Fruit fly (Drosophila melanogaster) whole organism, embryonic: ENCODE measurements around the gene dachs.
A peak's percentile ranks its signal among the peaks of the same experiment; 100 is the strongest.

Experiments
- Abd-B ChIP-seq: fragments of 200-800 bp; sonication (Bioruptor generic); optimal IDR thresholded peaks from 2 replicates; lab custom pipeline; 2018; ENCODE audit warnings: missing biosample characterization, mild to moderate bottlenecking, missing genetic modification characterization, moderate library complexity
- Atf-2 ChIP-seq: fragments of 200-800 bp; sonication (Bioruptor generic); optimal IDR thresholded peaks from 2 replicates; lab custom pipeline; 2016; ENCODE audit warnings: missing biosample characterization, missing genetic modification characterization
- CG1024 ChIP-seq: fragments of 200-800 bp; sonication (Bioruptor generic); IDR thresholded peaks from 2 replicates; pipeline ENCODE4 v1.3.6; 2022; ENCODE audit warnings: missing biosample characterization, missing genetic modification characterization
- CG12769 ChIP-seq: fragments of 200-800 bp; sonication (Bioruptor generic); optimal IDR thresholded peaks from 2 replicates; lab custom pipeline; 2019; ENCODE audit warnings: missing biosample characterization, mild to moderate bottlenecking, missing genetic modification characterization, moderate library complexity
- CG14050 ChIP-seq: fragments of 200-800 bp; sonication (Bioruptor generic); IDR thresholded peaks from 3 replicates; pipeline ENCODE4 v1.3.6; 2022; ENCODE audit warnings: missing biosample characterization, missing genetic modification characterization
- CG1529 ChIP-seq: fragments of 200-800 bp; sonication (Bioruptor generic); optimal IDR thresholded peaks from 3 replicates; lab custom pipeline; 2018; ENCODE audit warnings: missing biosample characterization, missing genetic modification characterization
- CG17328 ChIP-seq: fragments of 200-800 bp; sonication (Bioruptor generic); IDR thresholded peaks from 2 replicates; pipeline ENCODE4 v1.3.6; 2022; ENCODE audit warnings: missing biosample characterization, missing genetic modification characterization
- CG17568 ChIP-seq: fragments of 200-800 bp; sonication (Bioruptor generic); optimal IDR thresholded peaks from 2 replicates; lab custom pipeline; 2018; ENCODE audit warnings: missing biosample characterization, mild to moderate bottlenecking, missing genetic modification characterization, moderate library complexity
- CG1792 ChIP-seq: fragments of 200-800 bp; sonication (Bioruptor generic); optimal IDR thresholded peaks from 2 replicates; lab custom pipeline; 2016; ENCODE audit warnings: missing biosample characterization, missing genetic modification characterization
- CG31365 ChIP-seq: fragments of 200-800 bp; sonication (Bioruptor generic); optimal IDR thresholded peaks from 2 replicates; lab custom pipeline; 2018; ENCODE audit warnings: missing biosample characterization, mild to moderate bottlenecking, missing genetic modification characterization
- CG32532 ChIP-seq: fragments of 200-800 bp; sonication (Bioruptor generic); IDR thresholded peaks from 2 replicates; pipeline ENCODE4 v1.3.6; 2022; ENCODE audit warnings: missing biosample characterization, missing genetic modification characterization
- CG43689 ChIP-seq: fragments of 200-800 bp; sonication (Bioruptor generic); IDR thresholded peaks from 2 replicates; pipeline ENCODE4 v1.3.6; 2022; ENCODE audit warnings: missing biosample characterization, missing genetic modification characterization
- CG6272 ChIP-seq: fragments of 200-800 bp; sonication (Bioruptor generic); IDR thresholded peaks from 2 replicates; pipeline ENCODE4 v1.3.6; 2022; ENCODE audit warnings: missing biosample characterization, missing genetic modification characterization
- CG6765 ChIP-seq: fragments of 200-800 bp; sonication (Bioruptor generic); optimal IDR thresholded peaks from 3 replicates; lab custom pipeline; 2017; ENCODE audit warnings: missing biosample characterization, mild to moderate bottlenecking, missing genetic modification characterization
- CG6813 ChIP-seq: fragments of 200-800 bp; sonication (Bioruptor generic); optimal IDR thresholded peaks from 2 replicates; lab custom pipeline; 2017; ENCODE audit warnings: missing biosample characterization, missing genetic modification characterization, mild to moderate bottlenecking, moderate library complexity, missing genetic modification reagents
- CG7556 ChIP-seq: fragments of 200-800 bp; sonication (Bioruptor generic); optimal IDR thresholded peaks from 2 replicates; lab custom pipeline; 2017; ENCODE audit warnings: missing biosample characterization, mild to moderate bottlenecking, missing genetic modification characterization
- CG9727 ChIP-seq: fragments of 200-800 bp; sonication (Bioruptor generic); optimal IDR thresholded peaks from 3 replicates; lab custom pipeline; 2017; ENCODE audit warnings: missing biosample characterization, mild to moderate bottlenecking, missing genetic modification characterization
- CG9876 ChIP-seq: fragments of 200-800 bp; sonication (Bioruptor generic); optimal IDR thresholded peaks from 2 replicates; lab custom pipeline; 2016; ENCODE audit warnings: missing biosample characterization, missing genetic modification characterization
- CG9932 ChIP-seq: fragments of 200-800 bp; sonication (Bioruptor generic); IDR thresholded peaks from 2 replicates; pipeline ENCODE4 v1.3.6; 2022; ENCODE audit warnings: missing biosample characterization, missing genetic modification characterization
- CHES-1-like ChIP-seq: fragments of 200-800 bp; sonication (Bioruptor generic); optimal IDR thresholded peaks from 2 replicates; lab custom pipeline; 2016; ENCODE audit warnings: missing biosample characterization, missing genetic modification characterization
- CTCF ChIP-seq: fragments of 200-800 bp; sonication (Bioruptor generic); optimal IDR thresholded peaks from 2 replicates; lab custom pipeline; 2017; ENCODE audit warnings: missing biosample characterization, mild to moderate bottlenecking, missing genetic modification characterization, moderate library complexity
- Dfd ChIP-seq, 2 experiments: fragments of >200 bp; optimal IDR thresholded peaks; 2 replicates each; lab custom pipeline; 2017; ENCODE audit warnings: missing biosample characterization in 2 of 2, missing genetic modification characterization in 2 of 2
- Dp ChIP-seq: fragments of 200-800 bp; sonication (Bioruptor generic); optimal IDR thresholded peaks from 2 replicates; lab custom pipeline; 2018; ENCODE audit warnings: missing biosample characterization, mild to moderate bottlenecking, missing genetic modification characterization, moderate library complexity
- Elba2 ChIP-seq: fragments of 200-800 bp; sonication (Bioruptor generic); optimal IDR thresholded peaks from 3 replicates; lab custom pipeline; 2016; ENCODE audit warnings: missing biosample characterization, missing genetic modification characterization
- Hmx ChIP-seq: fragments of 200-800 bp; sonication (Bioruptor generic); optimal IDR thresholded peaks from 2 replicates; lab custom pipeline; 2016; ENCODE audit warnings: missing biosample characterization, missing genetic modification characterization
- Lhr ChIP-seq: fragments of 200-800 bp; sonication (Bioruptor generic); optimal IDR thresholded peaks from 3 replicates; lab custom pipeline; 2017; ENCODE audit warnings: mild to moderate bottlenecking, missing biosample characterization, missing genetic modification reagents, missing genetic modification characterization
- Ravus ChIP-seq: fragments of 200-800 bp; sonication (Bioruptor generic); IDR thresholded peaks from 2 replicates; pipeline ENCODE4 v1.3.6; 2022; ENCODE audit warnings: missing biosample characterization, missing genetic modification characterization
- Sin3A ChIP-seq: fragments of >200 bp; optimal IDR thresholded peaks from 2 replicates; lab custom pipeline; 2018
- Six4 ChIP-seq: fragments of 200-800 bp; sonication (Bioruptor generic); optimal IDR thresholded peaks from 2 replicates; lab custom pipeline; 2016; ENCODE audit warnings: missing biosample characterization, missing genetic modification characterization
- Xrp1 ChIP-seq: fragments of 200-800 bp; sonication (Bioruptor generic); IDR thresholded peaks from 2 replicates; pipeline ENCODE4 v1.3.6; 2022; ENCODE audit warnings: missing biosample characterization, missing genetic modification characterization
- abd-A ChIP-seq: fragments of 200-800 bp; sonication (Bioruptor generic); optimal IDR thresholded peaks from 3 replicates; lab custom pipeline; 2019; ENCODE audit warnings: missing biosample characterization, mild to moderate bottlenecking, missing genetic modification characterization, moderate library complexity
- ac ChIP-seq: fragments of 200-800 bp; sonication (Bioruptor generic); optimal IDR thresholded peaks from 3 replicates; lab custom pipeline; 2017; ENCODE audit warnings: missing biosample characterization, mild to moderate bottlenecking, missing genetic modification characterization
- al ChIP-seq: fragments of 200-800 bp; sonication (Bioruptor generic); IDR thresholded peaks from 2 replicates; pipeline ENCODE4 v1.3.6; 2022; ENCODE audit warnings: missing biosample characterization, missing genetic modification characterization
- amos ChIP-seq: fragments of 200-800 bp; sonication (Bioruptor generic); IDR thresholded peaks from 2 replicates; pipeline ENCODE4 v1.3.6; 2022; ENCODE audit warnings: missing biosample characterization, missing genetic modification characterization; ENCODE audit not compliant: partially characterized antibody
- aop ChIP-seq: fragments of 200-800 bp; sonication (Bioruptor generic); IDR thresholded peaks from 2 replicates; pipeline ENCODE4 v1.3.6; 2022; ENCODE audit warnings: missing biosample characterization, missing genetic modification characterization
- ase ChIP-seq: fragments of 200-800 bp; sonication (Bioruptor generic); IDR thresholded peaks from 3 replicates; pipeline ENCODE4 v1.3.6; 2022; ENCODE audit warnings: missing biosample characterization, missing genetic modification characterization
- caup ChIP-seq: fragments of 200-800 bp; sonication (Bioruptor generic); optimal IDR thresholded peaks from 3 replicates; lab custom pipeline; 2017; ENCODE audit warnings: missing biosample characterization, mild to moderate bottlenecking, missing genetic modification characterization, moderate library complexity; ENCODE audit not compliant: severe bottlenecking
- chif ChIP-seq, 2 experiments: fragments of 200-800 bp; sonication (Bioruptor generic); optimal IDR thresholded peaks; 3 replicates each; lab custom pipeline; 2016; ENCODE audit warnings: missing biosample characterization in 2 of 2, missing genetic modification characterization in 2 of 2
- da ChIP-seq: fragments of 200-800 bp; sonication (Bioruptor generic); optimal IDR thresholded peaks from 2 replicates; lab custom pipeline; 2016; ENCODE audit warnings: missing biosample characterization, missing genetic modification characterization
- gsb ChIP-seq: fragments of 200-800 bp; sonication (Bioruptor generic); IDR thresholded peaks from 2 replicates; pipeline ENCODE4 v1.3.6; 2022; ENCODE audit warnings: missing biosample characterization, missing genetic modification characterization
- gsb-n ChIP-seq: fragments of 200-800 bp; sonication (Bioruptor generic); optimal IDR thresholded peaks from 3 replicates; lab custom pipeline; 2018; ENCODE audit warnings: missing biosample characterization, mild to moderate bottlenecking, missing genetic modification characterization
- jigr1 ChIP-seq: fragments of 200-800 bp; sonication (Bioruptor generic); IDR thresholded peaks from 3 replicates; pipeline ENCODE4 v1.3.6; 2022; ENCODE audit warnings: missing biosample characterization, missing genetic modification characterization
- jing ChIP-seq: fragments of 200-800 bp; sonication (Bioruptor generic); optimal IDR thresholded peaks from 2 replicates; lab custom pipeline; 2018; ENCODE audit warnings: missing biosample characterization, mild to moderate bottlenecking, missing genetic modification characterization
- oc ChIP-seq: fragments of 200-800 bp; sonication (Bioruptor generic); optimal IDR thresholded peaks from 2 replicates; lab custom pipeline; 2018; ENCODE audit warnings: missing biosample characterization, mild to moderate bottlenecking, missing genetic modification characterization, moderate library complexity
- p53 ChIP-seq: fragments of 200-800 bp; sonication (Bioruptor generic); optimal IDR thresholded peaks from 2 replicates; lab custom pipeline; 2016; ENCODE audit warnings: missing biosample characterization, missing genetic modification characterization
- ranshi ChIP-seq: fragments of 200-800 bp; sonication (Bioruptor generic); IDR thresholded peaks from 2 replicates; pipeline ENCODE4 v1.3.6; 2022; ENCODE audit warnings: missing biosample characterization, missing genetic modification characterization
- repo ChIP-seq: fragments of 200-800 bp; sonication (Bioruptor generic); optimal IDR thresholded peaks from 2 replicates; lab custom pipeline; 2016; ENCODE audit warnings: missing biosample characterization, missing genetic modification characterization
- row ChIP-seq: fragments of 200-800 bp; sonication (Bioruptor generic); IDR thresholded peaks from 3 replicates; pipeline ENCODE4 v1.3.6; 2022; ENCODE audit warnings: missing biosample characterization, missing genetic modification characterization
- stc ChIP-seq: fragments of 200-800 bp; sonication (Bioruptor generic); IDR thresholded peaks from 2 replicates; pipeline ENCODE4 v1.3.6; 2022; ENCODE audit warnings: missing biosample characterization, missing genetic modification characterization
- trh ChIP-seq: fragments of 200-800 bp; sonication (Bioruptor generic); optimal IDR thresholded peaks from 2 replicates; lab custom pipeline; 2016; ENCODE audit warnings: missing biosample characterization, missing genetic modification characterization
- tup ChIP-seq: fragments of 200-800 bp; sonication (Bioruptor generic); optimal IDR thresholded peaks from 2 replicates; lab custom pipeline; 2016; ENCODE audit warnings: missing biosample characterization, mild to moderate bottlenecking, missing genetic modification characterization, moderate library complexity
- usp ChIP-seq: fragments of >200 bp; optimal IDR thresholded peaks from 2 replicates; lab custom pipeline; 2017; ENCODE audit warnings: missing biosample characterization, missing genetic modification characterization
- wek ChIP-seq: fragments of 200-800 bp; sonication (Bioruptor generic); optimal IDR thresholded peaks from 3 replicates; lab custom pipeline; 2018; ENCODE audit warnings: missing biosample characterization, mild to moderate bottlenecking, missing genetic modification characterization, moderate library complexity
- zfh1 ChIP-seq: fragments of 200-800 bp; sonication (Bioruptor generic); IDR thresholded peaks from 3 replicates; pipeline ENCODE4 v1.3.6; 2022; ENCODE audit warnings: missing biosample characterization, missing genetic modification characterization

Gene dachs

dm6 chr2L:8517256-8517694 is 50.7 kb downstream of the dachs start, which contains the start of the genes mRpL51 and Uba4 (continued):
- peak; percentile 51 for TF ChIP-seq Sin3A (lab: Kevin White, UChicago)
- no peak for TF ChIP-seq Dfd (GFP tag; optimal IDR thresholded peaks at IDR 0.05; lab: Kevin White, UChicago)
- peak; percentile 37 for TF ChIP-seq Six4 (GFP tag; lab: Kevin White, UChicago)
- TF ChIP-seq CG9932, result peak; percentile 32; the same call in 1 of the 2 replicates
- no peak for TF ChIP-seq CG14050
- TF ChIP-seq Abd-B (GFP tag; lab: Kevin White, UChicago), result no peak
- TF ChIP-seq Xrp1 (GFP tag; lab: Robert Waterston, UW), result no peak
- no peak for TF ChIP-seq gsb-n (tag; lab: Kevin White, UChicago)
- no peak for TF ChIP-seq gsb (GFP tag; lab: Robert Waterston, UW)
- no peak for TF ChIP-seq trh (GFP tag; lab: Kevin White, UChicago)
- TF ChIP-seq CTCF (GFP tag; lab: Kevin White, UChicago), result peak; percentile 11
- TF ChIP-seq CG1792 (GFP tag; lab: Kevin White, UChicago), result no peak
- no peak for TF ChIP-seq Atf-2 (GFP tag; lab: Kevin White, UChicago)
- peak; percentile 23 for TF ChIP-seq da (GFP tag; lab: Kevin White, UChicago)
- no peak for TF ChIP-seq abd-A (tag; lab: Kevin White, UChicago)
- TF ChIP-seq CHES-1-like (GFP tag; lab: Kevin White, UChicago), result peak; percentile 64
- TF ChIP-seq wek (GFP tag; lab: Kevin White, UChicago), result peak; percentile 45
- TF ChIP-seq CG12769, result no peak
- TF ChIP-seq Dp (GFP tag; lab: Kevin White, UChicago), result peak; percentile 58
- TF ChIP-seq chif (GFP tag; optimal IDR thresholded peaks at IDR 0.05; lab: Kevin White, UChicago), result peak in 1 of 2 experiments; percentile 18
- TF ChIP-seq Elba2 (GFP tag; lab: Kevin White, UChicago), result peak; percentile 61
- no peak for TF ChIP-seq Lhr (GFP tag; lab: Kevin White, UChicago)
- no peak for TF ChIP-seq CG1529 (GFP tag; lab: Kevin White, UChicago)
- TF ChIP-seq aop (GFP tag; lab: Robert Waterston, UW), result no peak
- no peak for TF ChIP-seq CG32532 (GFP tag; lab: Robert Waterston, UW)
- TF ChIP-seq CG17328, result no peak
- TF ChIP-seq ase (GFP tag; lab: Robert Waterston, UW), result no peak
- no peak for TF ChIP-seq ranshi (GFP tag; lab: Robert Waterston, UW)
- TF ChIP-seq usp, result no peak
- peak; percentile 39; the same call in 1 of the 3 replicates for TF ChIP-seq row
- no peak for TF ChIP-seq al (GFP tag; lab: Robert Waterston, UW)
- TF ChIP-seq p53, result no peak
- peak; percentile 20 for TF ChIP-seq CG9727 (GFP tag; lab: Kevin White, UChicago)
- TF ChIP-seq Ravus (GFP tag; lab: Robert Waterston, UW), result no peak
- no peak for TF ChIP-seq jigr1
- no peak for TF ChIP-seq zfh1
- TF ChIP-seq CG7556 (GFP tag; lab: Kevin White, UChicago), result no peak
- TF ChIP-seq CG6272, result no peak
- no peak; the same call in 1 of the 2 replicates for TF ChIP-seq amos (GFP tag; lab: Robert Waterston, UW)
- no peak for TF ChIP-seq CG1024
- TF ChIP-seq oc (tag; lab: Kevin White, UChicago), result no peak
- no peak for TF ChIP-seq Hmx
- TF ChIP-seq caup (GFP tag; lab: Kevin White, UChicago), result no peak
- no peak for TF ChIP-seq CG6813 (GFP tag; lab: Kevin White, UChicago)
- TF ChIP-seq repo (GFP tag; lab: Kevin White, UChicago), result peak; percentile 53
- no peak for TF ChIP-seq ac
- TF ChIP-seq tup (GFP tag; lab: Kevin White, UChicago), result no peak
- no peak for TF ChIP-seq CG9876 (GFP tag; lab: Kevin White, UChicago)
- no peak for TF ChIP-seq stc (GFP tag; lab: Robert Waterston, UW)
- TF ChIP-seq CG17568 (GFP tag; lab: Kevin White, UChicago), result no peak
- no peak for TF ChIP-seq CG43689 (GFP tag; lab: Robert Waterston, UW)
- no peak for TF ChIP-seq jing (GFP tag; lab: Kevin White, UChicago)
- TF ChIP-seq CG6765, result no peak
- no peak for TF ChIP-seq CG31365
